Worm (Caenorhabditis elegans) whole organism, mixed stage, embryonic: ENCODE results near the gene C16C8.4.

Source experiments
- lsy-2 ChIP-seq: fragments of 150-350 bp; optimal IDR thresholded peaks from 2 replicates; lab custom pipeline; 2014; ENCODE audit warnings: missing biosample characterization, missing genetic modification characterization
- mep-1 ChIP-seq: fragments of 150-350 bp; optimal IDR thresholded peaks from 2 replicates; lab custom pipeline; 2017; ENCODE audit warnings: missing biosample characterization, missing genetic modification reagents, missing genetic modification characterization, inconsistent platforms
- nhr-12 ChIP-seq: fragments of 150-350 bp; optimal IDR thresholded peaks from 2 replicates; lab custom pipeline; 2014; ENCODE audit warnings: missing biosample characterization, missing genetic modification characterization
- nhr-76 ChIP-seq: sonication (generic microtip); optimal IDR thresholded peaks from 2 replicates; lab custom pipeline; 2017; ENCODE audit warnings: missing biosample characterization, missing genetic modification characterization
- ztf-11 ChIP-seq: fragments of 150-350 bp; optimal IDR thresholded peaks from 2 replicates; lab custom pipeline; 2014; ENCODE audit warnings: missing biosample characterization, missing genetic modification characterization

ce11 chrII:3428158-3428704 is 15.9 kb downstream of the C16C8.4 start:
- no peak for TF ChIP-seq ztf-11
- TF ChIP-seq nhr-12: no peak
- TF ChIP-seq nhr-76: no peak
- TF ChIP-seq lsy-2 (tag; lab: Kevin White, UChicago): no peak
- no peak for TF ChIP-seq mep-1 (tag; lab: Kevin White, UChicago)
